Fruit fly (Drosophila melanogaster) whole organism, embryonic: Measurements from ENCODE around the gene IleRS-m.
A peak's percentile ranks its signal among the peaks of the same experiment; 100 is the strongest.

ENCODE experiments used
- BtbVII ChIP-seq: fragments of 200-800 bp; sonication (Bioruptor generic); optimal IDR thresholded peaks from 3 replicates; lab custom pipeline; 2017; ENCODE audit warnings: missing biosample characterization, mild to moderate bottlenecking, missing genetic modification characterization
- CG10274 ChIP-seq: fragments of 200-800 bp; sonication (Bioruptor generic); optimal IDR thresholded peaks from 3 replicates; lab custom pipeline; 2017; ENCODE audit warnings: missing biosample characterization, mild to moderate bottlenecking, missing genetic modification characterization
- CG10462 ChIP-seq: fragments of 200-800 bp; sonication (Bioruptor generic); optimal IDR thresholded peaks from 2 replicates; lab custom pipeline; 2016; ENCODE audit warnings: missing biosample characterization, missing genetic modification characterization
- CG11560 ChIP-seq: fragments of 200-800 bp; sonication (Bioruptor generic); IDR thresholded peaks from 3 replicates; pipeline ENCODE4 v1.3.6; 2022; ENCODE audit warnings: missing biosample characterization, missing genetic modification characterization
- CG12236 ChIP-seq: fragments of 200-800 bp; sonication (Bioruptor generic); optimal IDR thresholded peaks from 2 replicates; lab custom pipeline; 2016; ENCODE audit warnings: missing biosample characterization, missing genetic modification characterization
- CG14014 ChIP-seq: fragments of 200-800 bp; sonication (Bioruptor generic); IDR thresholded peaks from 2 replicates; pipeline ENCODE4 v1.3.6; 2022; ENCODE audit warnings: missing biosample characterization, missing genetic modification characterization
- CG15269 ChIP-seq: fragments of 200-800 bp; sonication (Bioruptor generic); optimal IDR thresholded peaks from 2 replicates; lab custom pipeline; 2018; ENCODE audit warnings: missing biosample characterization, mild to moderate bottlenecking, missing genetic modification characterization, moderate library complexity
- CG1602 ChIP-seq: fragments of 200-800 bp; sonication (Bioruptor generic); optimal IDR thresholded peaks from 3 replicates; lab custom pipeline; 2016; ENCODE audit warnings: missing biosample characterization, missing genetic modification characterization
- CG1603 ChIP-seq: fragments of 200-800 bp; sonication (Bioruptor generic); optimal IDR thresholded peaks from 2 replicates; lab custom pipeline; 2019; ENCODE audit warnings: missing biosample characterization, mild to moderate bottlenecking, missing genetic modification characterization, moderate library complexity
- CG2120 ChIP-seq: fragments of 200-800 bp; sonication (Bioruptor generic); optimal IDR thresholded peaks from 3 replicates; lab custom pipeline; 2016; ENCODE audit warnings: missing biosample characterization, missing genetic modification characterization
- CG2678 ChIP-seq: fragments of 200-800 bp; sonication (Bioruptor generic); optimal IDR thresholded peaks from 3 replicates; lab custom pipeline; 2019; ENCODE audit warnings: missing biosample characterization, mild to moderate bottlenecking, missing genetic modification characterization, moderate library complexity
- CG31224 ChIP-seq: fragments of 200-800 bp; sonication (Bioruptor generic); IDR thresholded peaks from 2 replicates; pipeline ENCODE4 v1.3.6; 2022; ENCODE audit warnings: missing biosample characterization, missing genetic modification characterization
- CG31388 ChIP-seq: fragments of 200-800 bp; sonication (Bioruptor generic); optimal IDR thresholded peaks from 2 replicates; lab custom pipeline; 2016; ENCODE audit warnings: missing biosample characterization, missing genetic modification characterization
- CG7987 ChIP-seq: fragments of 200-800 bp; sonication (Bioruptor generic); optimal IDR thresholded peaks from 2 replicates; lab custom pipeline; 2018; ENCODE audit warnings: missing biosample characterization, mild to moderate bottlenecking, missing genetic modification characterization, moderate library complexity
- CG8290 ChIP-seq, 3 experiments: fragments of 200-800 bp; sonication (Bioruptor generic); optimal IDR thresholded peaks; 2 replicates each; lab custom pipeline; 2016 to 2019; ENCODE audit warnings: missing biosample characterization in 3 of 3, missing genetic modification characterization in 3 of 3, mild to moderate bottlenecking in 2 of 3, moderate library complexity in 1 of 3
- CG8944 ChIP-seq: fragments of 200-800 bp; sonication (Bioruptor generic); optimal IDR thresholded peaks from 3 replicates; lab custom pipeline; 2016; ENCODE audit warnings: missing biosample characterization, missing genetic modification characterization
- CG9609 ChIP-seq: fragments of 200-800 bp; sonication (Bioruptor generic); optimal IDR thresholded peaks from 3 replicates; lab custom pipeline; 2016; ENCODE audit warnings: missing biosample characterization, missing genetic modification characterization
- CG9727 ChIP-seq: fragments of 200-800 bp; sonication (Bioruptor generic); optimal IDR thresholded peaks from 3 replicates; lab custom pipeline; 2017; ENCODE audit warnings: missing biosample characterization, mild to moderate bottlenecking, missing genetic modification characterization
- CHES-1-like ChIP-seq: fragments of 200-800 bp; sonication (Bioruptor generic); optimal IDR thresholded peaks from 2 replicates; lab custom pipeline; 2016; ENCODE audit warnings: missing biosample characterization, missing genetic modification characterization
- CoRest ChIP-seq: fragments of 200-800 bp; sonication (Bioruptor generic); optimal IDR thresholded peaks from 3 replicates; lab custom pipeline; 2018; ENCODE audit warnings: missing biosample characterization, mild to moderate bottlenecking, missing genetic modification characterization, moderate library complexity
- Dad ChIP-seq: fragments of 200-800 bp; sonication (Bioruptor generic); optimal IDR thresholded peaks from 3 replicates; lab custom pipeline; 2016; ENCODE audit warnings: missing biosample characterization, missing genetic modification characterization
- Deaf1 ChIP-seq: fragments of 200-800 bp; optimal IDR thresholded peaks from 3 replicates; lab custom pipeline; 2019; ENCODE audit warnings: missing biosample characterization, mild to moderate bottlenecking, missing genetic modification characterization, moderate library complexity
- E2f2 ChIP-seq: fragments of 200-800 bp; sonication (Bioruptor generic); IDR thresholded peaks from 2 replicates; pipeline ENCODE4 v1.3.6; 2022; ENCODE audit warnings: missing biosample characterization, missing genetic modification characterization
- H15 ChIP-seq: fragments of 200-800 bp; sonication (Bioruptor generic); IDR thresholded peaks from 3 replicates; pipeline ENCODE4 v1.3.6; 2022; ENCODE audit warnings: missing biosample characterization, missing genetic modification characterization
- Hr51 ChIP-seq, 2 experiments: fragments of 200-800 bp; sonication (Bioruptor generic); optimal IDR thresholded peaks; 2 replicates in 1 of 2; 3 replicates in 1 of 2; lab custom pipeline; 2016 to 2018; ENCODE audit warnings: missing biosample characterization in 2 of 2, missing genetic modification characterization in 2 of 2, mild to moderate bottlenecking in 1 of 2, moderate library complexity in 1 of 2
- MESR4 ChIP-seq: fragments of 200-800 bp; sonication (Bioruptor generic); optimal IDR thresholded peaks from 2 replicates; lab custom pipeline; 2018; ENCODE audit warnings: missing biosample characterization, mild to moderate bottlenecking, missing genetic modification characterization, moderate library complexity
- NC2α ChIP-seq: fragments of 200-800 bp; sonication (Bioruptor generic); optimal IDR thresholded peaks from 2 replicates; lab custom pipeline; 2016; ENCODE audit warnings: missing biosample characterization, missing genetic modification characterization
- NfI ChIP-seq: fragments of 200-800 bp; sonication (Bioruptor generic); optimal IDR thresholded peaks from 3 replicates; lab custom pipeline; 2018; ENCODE audit warnings: missing biosample characterization, mild to moderate bottlenecking, missing genetic modification characterization, moderate library complexity
- PHDP ChIP-seq: fragments of 200-800 bp; sonication (Bioruptor generic); optimal IDR thresholded peaks from 3 replicates; lab custom pipeline; 2018; ENCODE audit warnings: missing biosample characterization, mild to moderate bottlenecking, missing genetic modification characterization, moderate library complexity
- Sox102F ChIP-seq: fragments of 200-800 bp; sonication (Bioruptor generic); optimal IDR thresholded peaks from 2 replicates; lab custom pipeline; 2018; ENCODE audit warnings: missing biosample characterization, mild to moderate bottlenecking, missing genetic modification characterization, moderate library complexity
- al ChIP-seq: fragments of 200-800 bp; sonication (Bioruptor generic); IDR thresholded peaks from 2 replicates; pipeline ENCODE4 v1.3.6; 2022; ENCODE audit warnings: missing biosample characterization, missing genetic modification characterization
- chinmo ChIP-seq: fragments of 200-800 bp; sonication (Bioruptor generic); IDR thresholded peaks from 4 replicates; pipeline ENCODE4 v1.3.6; 2022; ENCODE audit warnings: missing biosample characterization, missing genetic modification characterization; ENCODE audit not compliant: partially characterized antibody
- crol ChIP-seq: fragments of 200-800 bp; sonication (Bioruptor generic); IDR thresholded peaks from 2 replicates; pipeline ENCODE4 v1.3.6; 2022; ENCODE audit warnings: missing biosample characterization, missing genetic modification characterization
- fd96Cb ChIP-seq: fragments of 200-800 bp; sonication (Bioruptor generic); optimal IDR thresholded peaks from 2 replicates; lab custom pipeline; 2018; ENCODE audit warnings: missing biosample characterization, mild to moderate bottlenecking, missing genetic modification characterization, moderate library complexity
- gsb ChIP-seq: fragments of 200-800 bp; sonication (Bioruptor generic); IDR thresholded peaks from 2 replicates; pipeline ENCODE4 v1.3.6; 2022; ENCODE audit warnings: missing biosample characterization, missing genetic modification characterization
- gt ChIP-seq: fragments of 200-800 bp; sonication (Bioruptor generic); IDR thresholded peaks from 2 replicates; pipeline ENCODE4 v1.3.6; 2022; ENCODE audit warnings: missing biosample characterization, missing genetic modification characterization
- hb ChIP-seq: fragments of 200-800 bp; sonication (Bioruptor generic); IDR thresholded peaks from 3 replicates; pipeline ENCODE4 v1.3.6; 2022; ENCODE audit warnings: missing biosample characterization, missing genetic modification characterization; ENCODE audit not compliant: partially characterized antibody
- kah ChIP-seq: fragments of 200-800 bp; sonication (Bioruptor generic); optimal IDR thresholded peaks from 2 replicates; lab custom pipeline; 2018; ENCODE audit warnings: missing biosample characterization, mild to moderate bottlenecking, missing genetic modification characterization
- pan ChIP-seq, 4 experiments: fragments of >200 bp in 3 of 4; fragments of 200-800 bp in 1 of 4; sonication (Bioruptor generic) in 1 of 4; optimal IDR thresholded peaks in 3 of 4; IDR thresholded peaks in 1 of 4; 2 replicates each; pipeline versions ENCODE4 v1.3.6 to Lab custom; 2017 to 2022; ENCODE audit warnings: missing biosample characterization in 2 of 4, missing genetic modification characterization in 2 of 4, mixed read lengths in 1 of 4
- peb ChIP-seq: fragments of 200-800 bp; sonication (Bioruptor generic); IDR thresholded peaks from 2 replicates; pipeline ENCODE4 v1.3.6; 2022; ENCODE audit warnings: missing biosample characterization, missing genetic modification characterization
- prd ChIP-seq, 3 experiments: fragments of >200 bp in 2 of 3; fragments of 200-800 bp in 1 of 3; sonication (Bioruptor generic) in 1 of 3; optimal IDR thresholded peaks in 2 of 3; IDR thresholded peaks in 1 of 3; 2 replicates in 2 of 3; 3 replicates in 1 of 3; pipeline versions ENCODE4 v1.3.6 to Lab custom; 2017 to 2022; ENCODE audit warnings: missing biosample characterization in 1 of 3, missing genetic modification characterization in 1 of 3
- shn ChIP-seq: fragments of 200-800 bp; sonication (Bioruptor generic); optimal IDR thresholded peaks from 3 replicates; lab custom pipeline; 2016; ENCODE audit warnings: missing biosample characterization, missing genetic modification characterization
- slbo ChIP-seq: fragments of 200-800 bp; sonication (Bioruptor generic); IDR thresholded peaks from 2 replicates; pipeline ENCODE4 v1.3.6; 2022; ENCODE audit warnings: missing biosample characterization, missing genetic modification characterization
- sug ChIP-seq: fragments of 200-800 bp; optimal IDR thresholded peaks from 2 replicates; lab custom pipeline; 2019; ENCODE audit warnings: missing biosample characterization, mild to moderate bottlenecking, missing genetic modification characterization, moderate library complexity
- tx ChIP-seq: fragments of 200-800 bp; sonication (Bioruptor generic); optimal IDR thresholded peaks from 2 replicates; lab custom pipeline; 2016; ENCODE audit warnings: missing biosample characterization, missing genetic modification characterization
- vvl ChIP-seq: fragments of 200-800 bp; sonication (Bioruptor generic); IDR thresholded peaks from 2 replicates; pipeline ENCODE4 v1.3.6; 2022; ENCODE audit warnings: missing biosample characterization, missing genetic modification characterization
- z ChIP-seq: fragments of 200-800 bp; sonication (Bioruptor generic); IDR thresholded peaks from 3 replicates; pipeline ENCODE4 v1.3.6; 2022; ENCODE audit warnings: missing biosample characterization, missing genetic modification characterization

Gene IleRS-m

dm6 chr3L:16149418-16150160, 49.5 kb downstream of the IleRS-m start (continued):
- TF ChIP-seq shn (GFP tag; lab: Kevin White, UChicago) (peak; percentile 19), CG31388 (GFP tag; lab: Kevin White, UChicago) (no peak), Deaf1 (peak; percentile 50), CG11560 (tag; lab: Robert Waterston, UW) (peak; percentile 34; the same call in 1 of the 3 replicates), PHDP (tag; lab: Kevin White, UChicago) (peak; percentile 17), peb (GFP tag; lab: Robert Waterston, UW) (no peak), slbo (0 out of 2 replicates have a peak, but pooled peaks have one; percentile 24), BtbVII (GFP tag; lab: Kevin White, UChicago) (peak; percentile 24), gsb (0 out of 2 replicates have a peak, but pooled peaks have one; percentile 11), CG2120 (peak; percentile 58), Hr51 (GFP tag; optimal IDR thresholded peaks at IDR 0.05; lab: Kevin White, UChicago) (peak in 1 of 2 experiments; percentile 44), pan (optimal IDR thresholded peaks at IDR 0.05; lab: Kevin White, UChicago) (no peak), pan (GFP tag; optimal IDR thresholded peaks at IDR 0.05 in 1 of 2, IDR thresholded peaks at IDR 0.05 in 1 of 2) (peak in 1 of 2 experiments; percentile 26), CG8290 (GFP tag; optimal IDR thresholded peaks at IDR 0.05; lab: Kevin White, UChicago) (no peak), CG8290 (tag; optimal IDR thresholded peaks at IDR 0.05; lab: Kevin White, UChicago) (peak in 1 of 2 experiments; percentile 32), sug (tag; lab: Kevin White, UChicago) (peak; percentile 79), al (GFP tag; lab: Robert Waterston, UW) (no peak), E2f2 (GFP tag; lab: Robert Waterston, UW) (0 out of 2 replicates have a peak, but pooled peaks have one; percentile 21), gt (no peak), Dad (GFP tag; lab: Kevin White, UChicago) (no peak), chinmo (GFP tag; lab: Robert Waterston, UW) (peak; percentile 87; the same call in 3 of the 4 replicates), NfI (GFP tag; lab: Kevin White, UChicago) (no peak), CG1603 (tag; lab: Kevin White, UChicago) (peak; percentile 15), H15 (GFP tag; lab: Robert Waterston, UW) (no peak), CG15269 (tag; lab: Kevin White, UChicago) (peak; percentile 63), CG12236 (GFP tag; lab: Kevin White, UChicago) (no peak), CG7987 (GFP tag; lab: Kevin White, UChicago) (peak; percentile 11), CG10462 (GFP tag; lab: Kevin White, UChicago) (no peak), CG9609 (GFP tag; lab: Kevin White, UChicago) (no peak), CG2678 (tag; lab: Kevin White, UChicago) (peak; percentile 47), tx (GFP tag; lab: Kevin White, UChicago) (peak; percentile 19), CG14014 (0 out of 2 replicates have a peak, but pooled peaks have one; percentile 11), hb (GFP tag; lab: Robert Waterston, UW) (no peak), CG8944 (GFP tag; lab: Kevin White, UChicago) (peak; percentile 32), Sox102F (GFP tag; lab: Kevin White, UChicago) (no peak), vvl (0 out of 2 replicates have a peak, but pooled peaks have one; percentile 25), prd (optimal IDR thresholded peaks at IDR 0.05; lab: Kevin White, UChicago) (no peak), prd (GFP tag; IDR thresholded peaks at IDR 0.05; lab: Robert Waterston, UW) (peak; percentile 24; the same call in 1 of the 3 replicates), CG31224 (GFP tag; lab: Robert Waterston, UW) (peak; percentile 37; the same call in 1 of the 2 replicates), CG9727 (GFP tag; lab: Kevin White, UChicago) (peak; percentile 29), CG10274 (peak; percentile 16), MESR4 (GFP tag; lab: Kevin White, UChicago) (no peak), CoRest (tag; lab: Kevin White, UChicago) (peak; percentile 30), kah (GFP tag; lab: Kevin White, UChicago) (no peak), NC2α (GFP tag; lab: Kevin White, UChicago) (no peak), CG1602 (no peak), CHES-1-like (GFP tag; lab: Kevin White, UChicago) (peak; percentile 46), z (no peak), fd96Cb (tag; lab: Kevin White, UChicago) (peak; percentile 10), crol (GFP tag; lab: Robert Waterston, UW) (no peak)
